Fruit fly (Drosophila melanogaster): Measurements from ENCODE around the gene mtd.

mtd gene

DNA sequence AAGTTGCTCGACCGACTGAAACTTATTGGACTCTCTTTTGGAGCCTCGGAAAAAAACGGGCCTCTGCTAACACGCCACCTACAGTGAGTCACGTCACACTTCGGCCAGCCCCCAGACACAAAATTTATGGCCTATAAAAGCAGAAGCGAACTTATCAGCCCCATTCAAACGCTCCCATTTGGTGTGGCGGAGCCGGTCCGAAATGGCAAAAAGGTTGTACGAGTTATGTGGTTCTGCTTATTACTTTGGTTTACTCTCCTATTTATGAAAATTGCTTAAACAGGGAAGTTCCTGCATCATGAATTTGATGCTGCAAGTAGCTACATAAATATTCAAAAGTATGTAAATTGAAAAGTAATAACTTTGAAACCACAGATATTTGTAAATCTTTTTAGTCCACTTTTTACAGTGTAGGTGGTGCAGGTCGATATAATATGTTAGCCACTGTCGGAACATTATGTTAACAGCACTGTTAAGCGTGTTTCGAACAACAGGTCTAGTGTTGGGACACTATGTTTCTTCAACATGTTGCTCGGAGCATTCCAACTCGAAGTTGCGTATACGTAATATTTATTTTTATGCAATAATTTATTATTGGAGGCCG, 66.8 kb downstream of the mtd start (continued):
- TF ChIP-seq Kr (GFP tag; optimal IDR thresholded peaks at IDR 0.05) (no peak), NFAT (GFP tag; IDR thresholded peaks at IDR 0.05) (peak; percentile 63), aop (GFP tag; IDR thresholded peaks at IDR 0.05) (no peak), CG9876 (GFP tag; optimal IDR thresholded peaks at IDR 0.05) (peak; percentile 82), Ets97D (GFP tag; optimal IDR thresholded peaks at IDR 0.05) (peak; percentile 41), CG10366 (GFP tag; IDR thresholded peaks at IDR 0.05) (peak; percentile 73), CG14014 (GFP tag; IDR thresholded peaks at IDR 0.05) (peak; percentile 86), Dll (GFP tag; IDR thresholded peaks at IDR 0.05; ENCODE audit: partially characterized antibody) (no peak), unpg (GFP tag; optimal IDR thresholded peaks at IDR 0.05) (peak; percentile 93), CG1529 (GFP tag; optimal IDR thresholded peaks at IDR 0.05) (peak; percentile 80), CG11398 (GFP tag; optimal IDR thresholded peaks at IDR 0.05) (peak; percentile 85), CG1603 (tag; optimal IDR thresholded peaks at IDR 0.05) (peak; percentile 84), CG9609 (GFP tag; optimal IDR thresholded peaks at IDR 0.05) (peak; percentile 90), Aef1 (GFP tag; IDR thresholded peaks at IDR 0.05) (peak; percentile 68), hbn (GFP tag; IDR thresholded peaks at IDR 0.05; ENCODE audit: partially characterized antibody) (no peak), dmrt99B (tag; optimal IDR thresholded peaks at IDR 0.05) (peak; percentile 94), CG31388 (GFP tag; optimal IDR thresholded peaks at IDR 0.05) (peak; percentile 82), CG2199 (GFP tag; IDR thresholded peaks at IDR 0.05) (peak; percentile 79; the same call in 2 of the 3 replicates), Oli (tag; optimal IDR thresholded peaks at IDR 0.05) (peak; percentile 91), MBD-R2 (GFP tag; IDR thresholded peaks at IDR 0.05) (peak; percentile 48; the same call in 1 of the 2 replicates), CG17385 (GFP tag; optimal IDR thresholded peaks at IDR 0.05) (peak; percentile 86), bab2 (GFP tag; optimal IDR thresholded peaks at IDR 0.05) (peak; percentile 87), CG10431 (GFP tag; optimal IDR thresholded peaks at IDR 0.05) (no peak), CG10959 (GFP tag; IDR thresholded peaks at IDR 0.05) (0 out of 2 replicates have a peak, but pooled peaks have one; percentile 51), crp (GFP tag; optimal IDR thresholded peaks at IDR 0.05) (peak in 1 of 2 experiments; percentile 54), CTCF (GFP tag; optimal IDR thresholded peaks at IDR 0.05) (peak; percentile 92), CG12391 (tag; optimal IDR thresholded peaks at IDR 0.05) (peak; percentile 92), Nf-YA (GFP tag; IDR thresholded peaks at IDR 0.05) (no peak), CG9437 (GFP tag; optimal IDR thresholded peaks at IDR 0.05) (peak; percentile 85), CG12299 (tag; optimal IDR thresholded peaks at IDR 0.05) (peak; percentile 90), CG7786 (GFP tag; optimal IDR thresholded peaks at IDR 0.05) (peak; percentile 90), CG9932 (GFP tag; IDR thresholded peaks at IDR 0.05) (peak; percentile 88), NC2β (GFP tag; optimal IDR thresholded peaks at IDR 0.05) (peak; percentile 84), zf30C (GFP tag; optimal IDR thresholded peaks at IDR 0.05) (peak; percentile 77), ranshi (GFP tag; IDR thresholded peaks at IDR 0.05) (peak; percentile 74; the same call in 1 of the 2 replicates), CG14667 (GFP tag; IDR thresholded peaks at IDR 0.05) (peak; percentile 66; the same call in 1 of the 2 replicates), CG17802 (tag; optimal IDR thresholded peaks at IDR 0.05) (peak; percentile 63), Abd-B (GFP tag; optimal IDR thresholded peaks at IDR 0.05) (peak; percentile 91), da (GFP tag; optimal IDR thresholded peaks at IDR 0.05) (peak; percentile 53)

DNA sequence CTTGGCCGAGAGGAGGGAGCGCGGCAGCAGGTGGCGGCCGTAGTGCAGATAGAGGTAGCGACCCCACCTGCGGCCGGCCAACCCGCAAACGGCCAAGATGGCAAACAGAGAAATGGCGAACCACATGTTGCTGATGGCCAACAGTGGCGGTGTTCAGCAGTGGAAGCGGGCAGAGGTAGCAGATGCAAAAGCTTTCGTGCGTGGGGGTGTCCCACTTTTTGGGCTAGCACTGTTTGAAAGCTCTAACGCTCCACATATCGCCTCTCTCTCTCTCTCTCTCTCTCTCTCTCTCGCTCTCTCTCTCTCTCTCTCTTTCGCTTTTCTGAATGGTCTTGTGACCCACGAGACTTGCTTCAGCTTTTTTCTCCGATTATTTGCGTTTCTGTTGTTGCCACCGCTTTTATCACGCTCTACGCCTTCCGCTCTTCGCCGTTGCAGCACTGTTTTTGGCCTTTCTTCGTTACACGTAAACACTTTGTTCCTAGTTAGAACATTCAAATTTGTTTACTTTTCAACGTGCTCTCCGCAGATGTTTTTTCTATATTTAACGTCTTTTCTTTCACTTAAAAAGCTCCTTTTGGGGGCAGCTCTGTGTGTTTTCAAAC, 67.4 kb downstream of the mtd start:
- TF ChIP-seq Deaf1 (tag; optimal IDR thresholded peaks at IDR 0.05) (no peak), CG8290 (GFP tag; optimal IDR thresholded peaks at IDR 0.05) (no peak), CG8290 (tag; optimal IDR thresholded peaks at IDR 0.05) (peak in 1 of 2 experiments; percentile 74), Hr39 (optimal IDR thresholded peaks at IDR 0.05) (no peak), sisA (GFP tag; IDR thresholded peaks at IDR 0.05) (peak; percentile 32; the same call in 1 of the 2 replicates), CG9797 (GFP tag; optimal IDR thresholded peaks at IDR 0.05) (no peak), zen2 (GFP tag; IDR thresholded peaks at IDR 0.05; ENCODE audit: partially characterized antibody) (peak; percentile 71; the same call in 2 of the 3 replicates), CG6854 (GFP tag; optimal IDR thresholded peaks at IDR 0.05) (no peak), slbo (GFP tag; IDR thresholded peaks at IDR 0.05) (peak; percentile 71), stc (GFP tag; IDR thresholded peaks at IDR 0.05) (0 out of 2 replicates have a peak, but pooled peaks have one; percentile 30), prd (optimal IDR thresholded peaks at IDR 0.05) (no peak), prd (GFP tag; IDR thresholded peaks at IDR 0.05) (peak; percentile 34; the same call in 1 of the 3 replicates), Tbp (GFP tag; optimal IDR thresholded peaks at IDR 0.05) (no peak), Nf-YC (tag; optimal IDR thresholded peaks at IDR 0.05) (no peak)

Measured in whole organism, embryonic.